Worm (Caenorhabditis elegans) whole organism, young adult: ENCODE results near the gene adt-2.

Experiments
- B0261.1 ChIP-seq: sonication (generic microtip); optimal IDR thresholded peaks from 2 replicates; lab custom pipeline; 2016; ENCODE audit warnings: mild to moderate bottlenecking, missing genetic modification characterization, moderate library complexity, missing compliant biosample characterization
- F57A8.1 ChIP-seq: fragments of 200-800 bp; sonication (Bioruptor generic); optimal IDR thresholded peaks from 2 replicates; lab custom pipeline; 2018; ENCODE audit warnings: mild to moderate bottlenecking, missing genetic modification characterization, moderate library complexity, missing compliant biosample characterization
- Y67H2A.10 ChIP-seq: fragments of 200-800 bp; sonication (Bioruptor generic); conservative IDR thresholded peaks from 2 replicates; pipeline ENCODE4 v1.3.6; 2022; ENCODE audit warnings: missing genetic modification reagents, missing genetic modification characterization, missing compliant biosample characterization
- bed-2 ChIP-seq: fragments of 200-800 bp; sonication (Bioruptor generic); IDR thresholded peaks from 2 replicates; pipeline ENCODE4 v1.3.6; 2022; ENCODE audit warnings: missing genetic modification reagents, missing genetic modification characterization, missing compliant biosample characterization
- ccch-3 ChIP-seq: fragments of 200-800 bp; sonication (Bioruptor generic); optimal IDR thresholded peaks from 2 replicates; lab custom pipeline; 2018; ENCODE audit warnings: mild to moderate bottlenecking, missing genetic modification characterization, missing compliant biosample characterization
- ceh-58 ChIP-seq: fragments of 200-800 bp; sonication (Bioruptor generic); IDR thresholded peaks from 2 replicates; pipeline ENCODE4 v1.3.6; 2022; ENCODE audit warnings: missing genetic modification characterization, missing compliant biosample characterization
- ets-4 ChIP-seq: fragments of 200-800 bp; sonication (Bioruptor generic); optimal IDR thresholded peaks from 2 replicates; lab custom pipeline; 2018; ENCODE audit warnings: mild to moderate bottlenecking, missing genetic modification characterization, missing compliant biosample characterization
- hlh-12 ChIP-seq: sonication (generic microtip); optimal IDR thresholded peaks from 2 replicates; lab custom pipeline; 2016; ENCODE audit warnings: missing genetic modification characterization, missing compliant biosample characterization
- hrde-1 ChIP-seq: sonication (generic microtip); optimal IDR thresholded peaks from 2 replicates; lab custom pipeline; 2016; ENCODE audit warnings: missing genetic modification characterization, mild to moderate bottlenecking, missing compliant biosample characterization, moderate library complexity, missing genotype, missing genetic modification reagents, borderline replicate concordance
- lsy-27 ChIP-seq: sonication (generic microtip); optimal IDR thresholded peaks from 2 replicates; lab custom pipeline; 2017; ENCODE audit warnings: missing genetic modification characterization, mild to moderate bottlenecking, missing compliant biosample characterization, antibody characterized with exemption, missing genotype, borderline replicate concordance; ENCODE audit not compliant: insufficient read depth
- madf-3 ChIP-seq: fragments of 200-800 bp; sonication (Bioruptor generic); IDR thresholded peaks from 2 replicates; pipeline ENCODE4 v1.3.6; 2022; ENCODE audit warnings: missing genetic modification reagents, missing genetic modification characterization, missing compliant biosample characterization
- somi-1 ChIP-seq: fragments of 200-800 bp; sonication (Bioruptor generic); optimal IDR thresholded peaks from 2 replicates; lab custom pipeline; 2018; ENCODE audit warnings: mild to moderate bottlenecking, missing genetic modification characterization, missing compliant biosample characterization
- zfh-2 ChIP-seq: fragments of 200-800 bp; sonication (Bioruptor generic); conservative IDR thresholded peaks from 2 replicates; pipeline ENCODE4 v1.3.6; 2022; ENCODE audit warnings: missing genetic modification reagents, missing genetic modification characterization, missing compliant biosample characterization

DNA sequence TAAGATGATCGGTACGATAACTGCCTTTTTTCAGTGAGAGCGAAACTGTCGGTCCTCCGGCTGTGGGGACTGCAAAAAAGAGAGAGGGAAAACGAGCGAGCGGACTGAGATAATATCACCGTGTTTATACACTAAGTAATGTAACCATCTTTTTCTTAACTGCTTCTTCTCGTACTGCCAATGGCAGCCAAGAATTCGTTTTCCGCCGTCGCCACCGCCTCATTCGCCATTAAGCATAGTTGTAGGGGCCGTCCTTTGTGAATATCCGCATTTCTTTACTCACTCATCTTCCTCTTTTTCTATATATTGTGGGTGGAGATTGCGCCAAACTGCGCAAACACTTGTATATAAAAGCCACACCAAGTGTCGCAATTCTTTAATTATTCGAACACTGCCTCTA is 39.5 kb upstream of the adt-2 start, which contains the start of gene col-174:
- TF ChIP-seq Y67H2A.10 (GFP tag; lab: Robert Waterston, UW) (no peak), ccch-3 (no peak), lsy-27 (tag; lab: Kevin White, UChicago) (no peak), B0261.1 (tag; lab: Kevin White, UChicago) (no peak), ets-4 (GFP tag; lab: Kevin White, UChicago) (no peak), F57A8.1 (GFP tag; lab: Kevin White, UChicago) (no peak), zfh-2 (GFP tag; lab: Robert Waterston, UW) (no peak), hlh-12 (no peak), somi-1 (GFP tag; lab: Kevin White, UChicago) (no peak), madf-3 (GFP tag; lab: Robert Waterston, UW) (no peak), hrde-1 (tag; lab: Kevin White, UChicago) (no peak), ceh-58 (no peak), bed-2 (GFP tag; lab: Robert Waterston, UW) (no peak)
